Worm (Caenorhabditis elegans): Measurements from ENCODE around the gene coq-3.

coq-3 gene

DNA sequence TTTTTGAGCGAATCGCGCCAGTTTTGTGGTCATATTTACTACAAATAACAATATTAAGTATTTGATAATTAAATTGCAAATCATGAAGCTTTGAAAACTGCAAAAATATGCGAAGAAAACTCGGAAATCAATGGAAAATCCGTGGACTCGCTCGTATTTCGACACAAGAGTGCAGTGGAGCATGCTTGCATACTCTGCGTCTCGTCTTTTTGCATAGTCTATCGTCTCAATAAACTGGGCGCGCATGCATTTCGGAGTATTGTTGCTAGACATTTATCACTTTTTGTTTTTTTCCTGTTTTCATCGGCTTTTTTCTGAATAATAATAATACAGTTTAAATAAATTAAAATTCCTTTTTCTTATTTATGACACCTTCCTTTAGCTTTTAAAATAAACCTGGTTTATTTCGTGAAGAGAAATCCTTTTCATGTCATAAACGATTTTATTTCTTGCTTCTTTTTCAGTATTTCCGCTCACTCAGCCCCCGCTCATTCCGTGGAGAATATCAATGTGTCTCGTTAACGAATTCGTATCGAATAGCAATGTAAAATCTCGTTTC lies 28.4 kb downstream of the coq-3 start, which contains the start of the genes mrps-7 and Y57G11C.3 (continued):
- TF ChIP-seq mml-1 (tag; optimal IDR thresholded peaks at IDR 0.05) (no peak), ceh-16 (tag; optimal IDR thresholded peaks at IDR 0.05) (no peak), daf-12 (tag; optimal IDR thresholded peaks at IDR 0.05) (no peak), nhr-77 (tag; optimal IDR thresholded peaks at IDR 0.05) (peak; percentile 59), unc-62 (GFP tag; optimal IDR thresholded peaks at IDR 0.05) (peak; percentile 62), jun-1 (tag; optimal IDR thresholded peaks at IDR 0.05) (peak; percentile 72), nhr-76 (tag; optimal IDR thresholded peaks at IDR 0.05) (no peak), nfya-1 (tag; optimal IDR thresholded peaks at IDR 0.05; ENCODE audit: insufficient read depth) (peak; percentile 94), fkh-2 (tag; optimal IDR thresholded peaks at IDR 0.05) (no peak), lin-39 (tag; optimal IDR thresholded peaks at IDR 0.05) (peak; percentile 87), ztf-4 (tag; optimal IDR thresholded peaks at IDR 0.05) (peak; percentile 1), skn-1 (tag; optimal IDR thresholded peaks at IDR 0.05) (peak; percentile 93), nhr-43 (tag; optimal IDR thresholded peaks at IDR 0.05; ENCODE audit: poor library complexity, severe bottlenecking) (peak; percentile 86), elt-2 (tag; optimal IDR thresholded peaks at IDR 0.05) (peak; percentile 60), lsy-12 (tag; optimal IDR thresholded peaks at IDR 0.05) (peak; percentile 82), ztf-11 (tag; optimal IDR thresholded peaks at IDR 0.05) (no peak), pha-4 (tag; optimal IDR thresholded peaks at IDR 0.05) (peak; percentile 96), ama-1 (optimal IDR thresholded peaks at IDR 0.05) (peak; percentile 64), R02D3.7 (tag; optimal IDR thresholded peaks at IDR 0.05) (peak; percentile 98), sea-2 (GFP tag; optimal IDR thresholded peaks at IDR 0.05) (no peak), egl-5 (tag; optimal IDR thresholded peaks at IDR 0.05) (peak; percentile 95), pqm-1 (tag; optimal IDR thresholded peaks at IDR 0.05) (peak; percentile 88), unc-39 (tag; optimal IDR thresholded peaks at IDR 0.05) (no peak)

DNA sequence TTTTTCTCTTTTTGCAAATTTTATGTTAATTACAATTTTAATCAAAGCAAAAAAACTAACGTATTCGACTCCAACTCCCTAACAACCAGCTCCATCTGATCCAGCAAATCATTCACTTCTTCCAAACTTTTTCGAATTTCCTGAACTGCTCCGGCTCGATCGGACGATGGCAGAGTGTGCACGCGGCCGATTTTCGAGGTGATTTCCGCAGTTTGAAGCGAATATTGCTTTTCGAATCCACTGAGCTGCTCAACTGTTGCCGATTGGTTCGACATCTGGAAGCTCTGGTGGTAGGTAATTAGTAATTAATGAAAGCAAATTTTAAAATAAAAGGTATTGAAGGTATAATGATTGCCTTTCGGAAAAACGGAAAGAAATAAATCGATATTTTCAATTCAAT lies 29.7 kb downstream of the coq-3 start, which contains the start of gene vti-1:
TSS of gene vti-1 (minus strand) at position 284 of the 400 bp plus-strand sequence.
- TF ChIP-seq eor-1 (tag; optimal IDR thresholded peaks at IDR 0.05), result no peak
- no peak for TF ChIP-seq ztf-11 (tag; optimal IDR thresholded peaks at IDR 0.05)
- TF ChIP-seq ZK546.5 (tag; optimal IDR thresholded peaks at IDR 0.05), result no peak
- TF ChIP-seq ama-1 (optimal IDR thresholded peaks at IDR 0.05), result peak; percentile 7

ce11 chrIV:14765336-14765735 lies 30.8 kb downstream of the coq-3 start, which contains the start of gene Y57G11C.5:
Gene Y57G11C.5, minus strand, starts transcription at chrIV:14765436.
- no peak for TF ChIP-seq nhr-12 (tag; optimal IDR thresholded peaks at IDR 0.05)
- no peak for TF ChIP-seq ceh-9 (tag; optimal IDR thresholded peaks at IDR 0.05)
- TF ChIP-seq nhr-67 (tag; optimal IDR thresholded peaks at IDR 0.05), result no peak
- TF ChIP-seq ama-1 (optimal IDR thresholded peaks at IDR 0.05), result no peak

ce11 chrIV:14764719-14765173 lies 31.4 kb downstream of the coq-3 start:
- TF ChIP-seq nhr-43 (tag; optimal IDR thresholded peaks at IDR 0.05; ENCODE audit: poor library complexity, severe bottlenecking) (peak; percentile 29), jun-1 (tag; optimal IDR thresholded peaks at IDR 0.05) (no peak), snpc-4 (tag; optimal IDR thresholded peaks at IDR 0.05) (peak; percentile 82)

DNA sequence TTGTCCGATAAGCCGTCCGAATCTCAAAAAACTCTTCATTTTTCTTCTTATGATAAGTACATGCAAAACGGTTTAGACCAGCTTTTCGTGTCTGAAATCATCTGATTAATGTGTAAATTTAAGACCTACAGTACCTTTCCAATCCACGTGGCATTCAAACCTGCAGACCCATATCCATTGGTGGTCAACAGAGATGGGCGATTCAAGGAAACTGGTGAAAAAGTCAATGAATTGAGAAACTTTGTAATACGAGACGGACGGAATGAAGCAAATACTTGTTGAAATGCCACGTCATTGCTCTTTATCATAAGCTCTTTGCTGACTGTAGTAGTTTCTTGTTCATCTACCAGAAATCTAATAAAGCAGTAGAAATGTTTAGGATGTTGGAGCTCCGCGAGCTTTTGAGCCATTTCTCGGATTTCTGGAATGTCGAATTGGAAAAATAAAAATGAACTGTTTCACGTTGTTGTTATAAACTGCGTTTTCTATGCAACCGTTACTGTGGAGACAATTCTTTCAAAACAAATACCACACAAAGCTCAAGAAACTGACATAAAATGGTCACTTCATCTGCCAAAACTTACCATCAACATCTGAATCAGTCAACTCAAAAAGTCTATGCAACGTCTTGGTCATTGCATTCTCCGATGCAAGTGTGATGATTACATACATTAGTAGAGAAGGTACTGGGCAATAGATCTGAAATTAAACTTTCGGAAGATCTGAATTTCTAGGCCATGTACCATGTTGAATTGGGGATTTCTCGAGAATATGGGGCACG lies 32.0 kb downstream of the coq-3 start:
- TF ChIP-seq eor-1 (tag; optimal IDR thresholded peaks at IDR 0.05), result no peak
- TF ChIP-seq nhr-28 (tag; optimal IDR thresholded peaks at IDR 0.05), result no peak
- peak; percentile 68 for TF ChIP-seq ama-1 (optimal IDR thresholded peaks at IDR 0.05)

ce11 chrIV:14763348-14763747 lies 32.8 kb downstream of the coq-3 start:
- peak; percentile 28 for TF ChIP-seq mdl-1 (tag; optimal IDR thresholded peaks at IDR 0.05)
- TF ChIP-seq ama-1 (optimal IDR thresholded peaks at IDR 0.05), result peak; percentile 34
- peak; percentile 69 for TF ChIP-seq nfya-1 (tag; optimal IDR thresholded peaks at IDR 0.05; ENCODE audit: insufficient read depth)
- TF ChIP-seq lin-39 (tag; optimal IDR thresholded peaks at IDR 0.05), result peak; percentile 56
- peak; percentile 28 for TF ChIP-seq nhr-23 (tag; optimal IDR thresholded peaks at IDR 0.05)
- peak; percentile 54 for TF ChIP-seq hmg-11 (tag; optimal IDR thresholded peaks at IDR 0.05)
- TF ChIP-seq elt-2 (tag; optimal IDR thresholded peaks at IDR 0.05), result peak; percentile 26
- TF ChIP-seq elt-1 (tag; optimal IDR thresholded peaks at IDR 0.05), result peak; percentile 32
- TF ChIP-seq snpc-4 (tag; optimal IDR thresholded peaks at IDR 0.05), result peak; percentile 31
- TF ChIP-seq ceh-28 (tag; optimal IDR thresholded peaks at IDR 0.05), result peak; percentile 8
- peak; percentile 50 for TF ChIP-seq lin-15B (tag; optimal IDR thresholded peaks at IDR 0.05)
- TF ChIP-seq pqm-1 (tag; optimal IDR thresholded peaks at IDR 0.05), result peak; percentile 4
